Fruit fly (Drosophila melanogaster): ENCODE results near the gene Galphaf.

The Galphaf gene

dm6 chr3L:16641094-16641493 lies 26.6 kb downstream of the Galphaf start:
- TF ChIP-seq ind (GFP tag; optimal IDR thresholded peaks at IDR 0.05) (no peak), Pdp1 (GFP tag; optimal IDR thresholded peaks at IDR 0.05) (peak in 1 of 2 experiments; percentile 20), Med (GFP tag) (peak; percentile 31), gcm (GFP tag; optimal IDR thresholded peaks at IDR 0.05) (peak; percentile 52), sd (tag; optimal IDR thresholded peaks at IDR 0.05) (peak; percentile 27), abd-A (tag; optimal IDR thresholded peaks at IDR 0.05) (peak; percentile 51), Mes4 (GFP tag; optimal IDR thresholded peaks at IDR 0.05) (no peak), CG2199 (GFP tag; IDR thresholded peaks at IDR 0.05) (0 out of 3 replicates have a peak, but pooled peaks have one; percentile 14)

- peak; percentile 12; the same call in 1 of the 2 replicates for TF ChIP-seq stc (GFP tag; IDR thresholded peaks at IDR 0.05)
- no peak for TF ChIP-seq sc (optimal IDR thresholded peaks at IDR 0.05)
- TF ChIP-seq sc (GFP tag; optimal IDR thresholded peaks at IDR 0.05): peak; percentile 66
- TF ChIP-seq hb (GFP tag; IDR thresholded peaks at IDR 0.05; ENCODE audit: partially characterized antibody): no peak
- no peak for TF ChIP-seq CG17912 (GFP tag; optimal IDR thresholded peaks at IDR 0.05)
- peak; percentile 77 for TF ChIP-seq gsb-n (tag; optimal IDR thresholded peaks at IDR 0.05)
- TF ChIP-seq Spps (tag; optimal IDR thresholded peaks at IDR 0.05): peak; percentile 56
- no peak for TF ChIP-seq CG8478 (optimal IDR thresholded peaks at IDR 0.05)
- no peak for TF ChIP-seq eve (GFP tag; optimal IDR thresholded peaks at IDR 0.05)
- peak; percentile 28 for TF ChIP-seq Sox102F (GFP tag; optimal IDR thresholded peaks at IDR 0.05)
- peak; percentile 14 for TF ChIP-seq CG4707 (GFP tag; optimal IDR thresholded peaks at IDR 0.05)
- TF ChIP-seq CG17359 (tag; optimal IDR thresholded peaks at IDR 0.05): peak; percentile 47
- TF ChIP-seq Pdp1 (GFP tag; optimal IDR thresholded peaks at IDR 0.05): no peak
- TF ChIP-seq prd (optimal IDR thresholded peaks at IDR 0.05): no peak
- no peak for TF ChIP-seq prd (GFP tag; IDR thresholded peaks at IDR 0.05)
- TF ChIP-seq CG2202 (tag; optimal IDR thresholded peaks at IDR 0.05): peak; percentile 76
- TF ChIP-seq ewg (GFP tag; optimal IDR thresholded peaks at IDR 0.05): peak; percentile 11
- TF ChIP-seq chinmo (GFP tag; IDR thresholded peaks at IDR 0.05; ENCODE audit: partially characterized antibody): no peak
- peak; percentile 36 for TF ChIP-seq Nf-YB (GFP tag; optimal IDR thresholded peaks at IDR 0.05)
- TF ChIP-seq CG12155 (GFP tag; optimal IDR thresholded peaks at IDR 0.05): no peak
- peak in 1 of 3 experiments; percentile 55 for TF ChIP-seq lola (GFP tag; optimal IDR thresholded peaks at IDR 0.05)
- TF ChIP-seq nau (GFP tag; optimal IDR thresholded peaks at IDR 0.05): peak; percentile 46
- TF ChIP-seq MTF-1 (GFP tag; optimal IDR thresholded peaks at IDR 0.05; ENCODE audit: borderline replicate concordance): peak; percentile 47
- TF ChIP-seq Lhr (GFP tag; optimal IDR thresholded peaks at IDR 0.05): peak; percentile 38
- TF ChIP-seq odd (GFP tag; optimal IDR thresholded peaks at IDR 0.05): peak; percentile 32
- TF ChIP-seq pan (optimal IDR thresholded peaks at IDR 0.05): no peak
- peak in 1 of 2 experiments; percentile 13 for TF ChIP-seq pan (GFP tag; optimal IDR thresholded peaks at IDR 0.05 in 1 of 2, IDR thresholded peaks at IDR 0.05 in 1 of 2)
- peak; percentile 88 for TF ChIP-seq CG8281 (tag; optimal IDR thresholded peaks at IDR 0.05)
- no peak for TF ChIP-seq cato (GFP tag; optimal IDR thresholded peaks at IDR 0.05; ENCODE audit: borderline replicate concordance)
- TF ChIP-seq CG8924 (tag; optimal IDR thresholded peaks at IDR 0.05): peak; percentile 68
- peak in 1 of 2 experiments; percentile 45 for TF ChIP-seq Hr78 (GFP tag; optimal IDR thresholded peaks at IDR 0.05)
- no peak for TF ChIP-seq Stat92E (GFP tag; optimal IDR thresholded peaks at IDR 0.05)
- peak; percentile 65 for TF ChIP-seq CG14710 (tag; optimal IDR thresholded peaks at IDR 0.05)
- no peak for TF ChIP-seq so (GFP tag; IDR thresholded peaks at IDR 0.05)
- TF ChIP-seq Blimp-1 (GFP tag; optimal IDR thresholded peaks at IDR 0.05): peak; percentile 54
- peak; percentile 0 for TF ChIP-seq CG4424 (GFP tag; optimal IDR thresholded peaks at IDR 0.05)
- TF ChIP-seq dmrt11E (tag; optimal IDR thresholded peaks at IDR 0.05): peak; percentile 83
- no peak for TF ChIP-seq nmo (GFP tag; optimal IDR thresholded peaks at IDR 0.05)
- no peak for TF ChIP-seq CG7963 (GFP tag; IDR thresholded peaks at IDR 0.05; ENCODE audit: partially characterized antibody)
- TF ChIP-seq CG7556 (GFP tag; optimal IDR thresholded peaks at IDR 0.05): peak; percentile 38
Observed at dm6 chr3L:16640509-16641068, 27.1 kb downstream of the Galphaf start.

Measured in whole organism, embryonic.